Fruit fly (Drosophila melanogaster) whole organism, prepupa: ENCODE data around the gene RpS4.

Source experiments
- CG8319 ChIP-seq: fragments of 200-800 bp; sonication (Bioruptor generic); optimal IDR thresholded peaks from 3 replicates; lab custom pipeline; 2016; ENCODE audit warnings: missing biosample characterization, missing genetic modification characterization
- Hr38 ChIP-seq: sonication (Bioruptor generic); optimal IDR thresholded peaks from 2 replicates; lab custom pipeline; 2016; ENCODE audit warnings: missing biosample characterization, missing genetic modification characterization
- Hr39 ChIP-seq: fragments of 200-800 bp; sonication (Bioruptor generic); optimal IDR thresholded peaks from 2 replicates; lab custom pipeline; 2016; ENCODE audit warnings: missing biosample characterization, missing genetic modification characterization
- fd59A ChIP-seq: fragments of 200-800 bp; sonication (Bioruptor generic); optimal IDR thresholded peaks from 2 replicates; lab custom pipeline; 2017; ENCODE audit warnings: missing biosample characterization, mild to moderate bottlenecking, missing genetic modification characterization, missing genetic modification reagents
- fd85E ChIP-seq: fragments of 200-800 bp; sonication (Bioruptor generic); optimal IDR thresholded peaks from 3 replicates; lab custom pipeline; 2016; ENCODE audit warnings: missing biosample characterization, missing genetic modification characterization
- fkh ChIP-seq: fragments of 200-800 bp; sonication (Bioruptor generic); optimal IDR thresholded peaks from 3 replicates; lab custom pipeline; 2017; ENCODE audit warnings: missing biosample characterization, mild to moderate bottlenecking, missing genetic modification characterization, moderate library complexity
- vri ChIP-seq: fragments of 200-800 bp; sonication (Bioruptor generic); optimal IDR thresholded peaks from 3 replicates; lab custom pipeline; 2016; ENCODE audit warnings: missing biosample characterization, mild to moderate bottlenecking, missing genetic modification characterization

- TF ChIP-seq vri (GFP tag; lab: Kevin White, UChicago): no peak
- TF ChIP-seq fd59A: no peak
- TF ChIP-seq Hr39 (GFP tag; lab: Kevin White, UChicago): no peak
- no peak for TF ChIP-seq fkh (GFP tag; lab: Kevin White, UChicago)
- TF ChIP-seq Hr38 (GFP tag; lab: Kevin White, UChicago): no peak
- TF ChIP-seq CG8319 (GFP tag; lab: Kevin White, UChicago): no peak
- no peak for TF ChIP-seq fd85E (GFP tag; lab: Kevin White, UChicago)
These were observed 22.2 kb upstream of the RpS4 start for dm6 chr3L:13019249-13019956.
